Worm (Caenorhabditis elegans) whole organism, L2 larva: ENCODE measurements around the gene col-151.

Experiments
- elt-3 ChIP-seq: sonication (generic microtip); optimal IDR thresholded peaks from 2 replicates; lab custom pipeline; 2017; ENCODE audit warnings: missing biosample characterization, missing genetic modification characterization
- nhr-12 ChIP-seq: fragments of 150-350 bp; optimal IDR thresholded peaks from 2 replicates; lab custom pipeline; 2014; ENCODE audit warnings: missing biosample characterization, missing genetic modification characterization
- nhr-23 ChIP-seq: fragments of 150-350 bp; optimal IDR thresholded peaks from 2 replicates; lab custom pipeline; 2014; ENCODE audit warnings: missing biosample characterization, missing genetic modification reagents, missing genetic modification characterization
- nhr-237 ChIP-seq: fragments of 150-350 bp; optimal IDR thresholded peaks from 2 replicates; lab custom pipeline; 2014; ENCODE audit warnings: missing biosample characterization, missing genetic modification characterization
- nhr-6 ChIP-seq: fragments of 150-350 bp; optimal IDR thresholded peaks from 2 replicates; lab custom pipeline; 2014; ENCODE audit warnings: missing biosample characterization, missing genetic modification characterization
- snpc-4 ChIP-seq: fragments of 150-350 bp; optimal IDR thresholded peaks from 2 replicates; lab custom pipeline; 2014; ENCODE audit warnings: missing biosample characterization, missing genetic modification characterization
- unc-62 ChIP-seq: fragments of 150-350 bp; optimal IDR thresholded peaks from 2 replicates; lab custom pipeline; 2014; ENCODE audit warnings: missing biosample characterization, missing genetic modification reagents, missing genetic modification characterization
- ztf-4 ChIP-seq: fragments of 150-350 bp; optimal IDR thresholded peaks from 2 replicates; lab custom pipeline; 2014; ENCODE audit warnings: missing biosample characterization, missing genetic modification characterization

DNA sequence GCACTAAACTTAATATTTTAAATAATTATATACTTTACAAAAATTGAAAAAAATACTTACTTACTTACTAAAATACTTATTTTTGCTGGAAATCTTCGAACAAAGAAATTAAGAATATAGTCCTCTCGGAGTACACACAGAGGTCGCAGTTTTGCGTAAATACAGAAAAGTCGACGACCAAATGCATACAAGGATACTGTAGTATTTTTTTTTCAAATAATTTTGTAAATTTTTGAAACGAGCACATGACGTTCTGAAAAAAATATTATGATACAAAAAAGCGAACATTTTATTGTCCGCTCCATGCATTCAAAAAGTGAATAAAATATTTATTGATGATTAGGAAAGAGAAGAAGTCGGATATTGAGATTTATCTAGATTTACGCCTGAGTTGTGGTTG is 31.2 kb upstream of the col-151 start, which contains the start of gene apc-10:
- no peak for TF ChIP-seq nhr-23 (tag; lab: Kevin White, UChicago)
- TF ChIP-seq unc-62: no peak
- no peak for TF ChIP-seq snpc-4
- TF ChIP-seq ztf-4 (tag; lab: Kevin White, UChicago): no peak
- TF ChIP-seq elt-3 (tag; lab: Kevin White, UChicago): no peak
- no peak for TF ChIP-seq nhr-12 (tag; lab: Kevin White, UChicago)
- TF ChIP-seq nhr-6 (tag; lab: Kevin White, UChicago): no peak
- no peak for TF ChIP-seq nhr-237 (tag; lab: Kevin White, UChicago)
